Fruit fly (Drosophila melanogaster): ENCODE data around the gene CG13375.

DNA sequence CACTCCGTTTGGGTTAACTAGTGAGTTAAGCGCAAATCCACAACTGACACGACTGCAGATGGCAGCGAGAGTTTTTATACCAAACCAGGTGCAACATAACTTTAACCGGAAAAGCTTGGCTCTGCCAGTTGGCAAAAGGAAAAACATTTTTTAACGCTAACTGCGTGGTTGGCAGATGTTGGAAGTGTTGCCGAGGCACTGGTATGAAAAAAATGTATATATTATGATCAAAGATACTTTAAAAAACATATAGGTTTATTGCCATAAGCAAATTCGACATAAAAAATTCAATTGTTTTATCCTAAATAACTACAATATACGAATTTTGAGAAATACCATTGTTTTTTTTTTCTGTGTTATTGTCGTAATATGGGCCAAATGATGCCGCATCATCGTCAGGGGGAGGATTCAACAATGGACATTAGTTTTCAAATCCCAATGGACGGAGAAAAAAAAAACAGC is 27.8 kb downstream of the CG13375 start, which contains the start of gene CG13376:
- TF ChIP-seq Rx (GFP tag; IDR thresholded peaks at IDR 0.05) (no peak), vvl (GFP tag; IDR thresholded peaks at IDR 0.05) (no peak), ftz-f1 (GFP tag; optimal IDR thresholded peaks at IDR 0.05) (no peak), wek (GFP tag; optimal IDR thresholded peaks at IDR 0.05) (no peak), Nf-YB (GFP tag; optimal IDR thresholded peaks at IDR 0.05) (no peak), salm (tag; optimal IDR thresholded peaks at IDR 0.05) (no peak), Eip74EF (GFP tag; optimal IDR thresholded peaks at IDR 0.05) (no peak), CG10147 (GFP tag; optimal IDR thresholded peaks at IDR 0.05) (no peak), Dp (GFP tag; optimal IDR thresholded peaks at IDR 0.05) (no peak), Hsf (GFP tag; optimal IDR thresholded peaks at IDR 0.05) (no peak), Sry-δ (GFP tag; optimal IDR thresholded peaks at IDR 0.05) (no peak), CG16779 (GFP tag; IDR thresholded peaks at IDR 0.05) (no peak)
